Fruit fly (Drosophila melanogaster): ENCODE measurements around the gene CG5885.

The CG5885 gene

DNA sequence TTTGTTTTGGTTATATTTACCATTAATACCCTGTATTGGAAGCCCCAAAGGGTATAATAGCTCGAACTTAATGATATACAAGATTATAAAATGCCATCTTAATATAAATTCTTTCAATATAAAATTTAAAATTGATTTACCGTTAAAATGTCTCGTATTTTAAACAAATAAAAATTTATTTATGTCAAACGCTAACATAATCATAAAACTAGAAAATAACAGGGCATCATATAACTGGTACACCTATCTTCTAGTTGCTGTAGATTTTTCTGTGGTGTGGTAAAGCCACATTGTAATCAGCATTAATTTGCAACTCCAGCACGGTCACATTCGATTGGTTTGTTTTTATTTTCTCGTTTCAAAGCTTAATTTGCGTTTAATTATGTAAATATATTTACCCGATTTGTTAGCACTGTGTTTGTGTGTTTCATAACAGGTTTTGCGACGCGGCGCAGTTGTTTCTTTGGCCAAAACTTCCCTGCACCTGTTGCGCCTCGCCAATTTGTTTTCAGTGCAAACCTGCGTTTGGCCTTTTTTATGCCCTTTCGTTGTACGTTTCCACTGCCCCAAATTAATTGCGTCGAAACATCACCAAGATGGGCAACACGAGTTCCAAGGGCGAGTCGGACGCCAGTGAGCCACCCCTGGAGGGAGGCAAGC is 39.0 kb upstream of the CG5885 start, which contains the start of the genes CG4658 and CG5846 (continued):
- peak; percentile 94 for TF ChIP-seq CG7271 (tag; optimal IDR thresholded peaks at IDR 0.05)
- peak in 1 of 2 experiments; percentile 93 for TF ChIP-seq Eip74EF (GFP tag; optimal IDR thresholded peaks at IDR 0.05)
- TF ChIP-seq CG12769 (tag; optimal IDR thresholded peaks at IDR 0.05), result no peak
- TF ChIP-seq Dfd (GFP tag; optimal IDR thresholded peaks at IDR 0.05), result no peak
- TF ChIP-seq Doc2 (GFP tag; IDR thresholded peaks at IDR 0.05), result peak; percentile 48; the same call in 1 of the 2 replicates
- TF ChIP-seq rib (GFP tag; IDR thresholded peaks at IDR 0.05), result peak; percentile 86
- no peak for TF ChIP-seq fru (optimal IDR thresholded peaks at IDR 0.05)
- TF ChIP-seq CG12391 (tag; optimal IDR thresholded peaks at IDR 0.05), result peak; percentile 98
- peak; percentile 96 for TF ChIP-seq zen (tag; optimal IDR thresholded peaks at IDR 0.05)
- TF ChIP-seq trh (GFP tag; optimal IDR thresholded peaks at IDR 0.05), result peak; percentile 80
- peak; percentile 83 for TF ChIP-seq CG33557 (GFP tag; optimal IDR thresholded peaks at IDR 0.05)
- TF ChIP-seq CG31365 (tag; optimal IDR thresholded peaks at IDR 0.05), result no peak
- no peak for TF ChIP-seq mld (GFP tag; IDR thresholded peaks at IDR 0.05; ENCODE audit: partially characterized antibody)
- TF ChIP-seq CG3726 (GFP tag; IDR thresholded peaks at IDR 0.05), result peak; percentile 94
- TF ChIP-seq CG6813 (GFP tag; optimal IDR thresholded peaks at IDR 0.05), result peak; percentile 79
- TF ChIP-seq CG4328 (GFP tag; optimal IDR thresholded peaks at IDR 0.05), result peak; percentile 68
- TF ChIP-seq lov (optimal IDR thresholded peaks at IDR 0.05), result no peak
- peak; percentile 86 for TF ChIP-seq lov (GFP tag; IDR thresholded peaks at IDR 0.05)
- peak; percentile 44 for TF ChIP-seq Sry-δ (GFP tag; optimal IDR thresholded peaks at IDR 0.05)
- TF ChIP-seq CG14014 (GFP tag; IDR thresholded peaks at IDR 0.05), result peak; percentile 92
- TF ChIP-seq pros (GFP tag; optimal IDR thresholded peaks at IDR 0.05), result no peak
- peak; percentile 78 for TF ChIP-seq CG17612 (GFP tag; IDR thresholded peaks at IDR 0.05)
- TF ChIP-seq tin (GFP tag; optimal IDR thresholded peaks at IDR 0.05), result peak; percentile 92
- TF ChIP-seq CG1647 (GFP tag; optimal IDR thresholded peaks at IDR 0.05), result peak; percentile 71
- peak; percentile 91 for TF ChIP-seq CG4404 (GFP tag; IDR thresholded peaks at IDR 0.05)
- peak; percentile 89 for TF ChIP-seq CG7357 (GFP tag; IDR thresholded peaks at IDR 0.05)
- peak; percentile 89 for TF ChIP-seq CG3065 (GFP tag; optimal IDR thresholded peaks at IDR 0.05)
- TF ChIP-seq B-H2 (GFP tag; optimal IDR thresholded peaks at IDR 0.05), result peak; percentile 85
- peak; percentile 90 for TF ChIP-seq CG31224 (GFP tag; IDR thresholded peaks at IDR 0.05)
- TF ChIP-seq ac (GFP tag; optimal IDR thresholded peaks at IDR 0.05), result peak; percentile 56
- peak; percentile 22 for TF ChIP-seq bigmax (GFP tag; optimal IDR thresholded peaks at IDR 0.05)
- TF ChIP-seq zen2 (GFP tag; IDR thresholded peaks at IDR 0.05; ENCODE audit: partially characterized antibody), result no peak
- TF ChIP-seq CG13775 (GFP tag; optimal IDR thresholded peaks at IDR 0.05), result peak; percentile 93
- TF ChIP-seq Sin3A (optimal IDR thresholded peaks at IDR 0.05), result peak; percentile 18
- peak; percentile 80 for TF ChIP-seq Bdp1 (GFP tag; optimal IDR thresholded peaks at IDR 0.05)
- TF ChIP-seq Pdp1 (GFP tag; optimal IDR thresholded peaks at IDR 0.05), result peak; percentile 85 to 87
- no peak for TF ChIP-seq CG14860 (GFP tag; IDR thresholded peaks at IDR 0.05; ENCODE audit: partially characterized antibody)
- no peak for TF ChIP-seq jing (GFP tag; optimal IDR thresholded peaks at IDR 0.05)
- peak; percentile 97 for TF ChIP-seq CG18262 (tag; optimal IDR thresholded peaks at IDR 0.05)
- peak; percentile 59 for TF ChIP-seq Ets97D (GFP tag; optimal IDR thresholded peaks at IDR 0.05)
- TF ChIP-seq en (GFP tag; optimal IDR thresholded peaks at IDR 0.05), result peak; percentile 13
- peak; percentile 87 for TF ChIP-seq jigr1 (GFP tag; IDR thresholded peaks at IDR 0.05)
- TF ChIP-seq CG18011 (GFP tag; optimal IDR thresholded peaks at IDR 0.05), result peak; percentile 82
- peak; percentile 78 for TF ChIP-seq CG30020 (tag; optimal IDR thresholded peaks at IDR 0.05)
- TF ChIP-seq ewg (GFP tag; optimal IDR thresholded peaks at IDR 0.05), result peak; percentile 76
- peak; percentile 97 for TF ChIP-seq CG17829 (tag; optimal IDR thresholded peaks at IDR 0.05)
- peak; percentile 70 for TF ChIP-seq nom (GFP tag; optimal IDR thresholded peaks at IDR 0.05)
- peak; percentile 87 for TF ChIP-seq CG18619 (GFP tag; optimal IDR thresholded peaks at IDR 0.05)
- peak; percentile 58 for TF ChIP-seq pnt (GFP tag; optimal IDR thresholded peaks at IDR 0.05)
- TF ChIP-seq insv (GFP tag; optimal IDR thresholded peaks at IDR 0.05), result peak in 1 of 2 experiments; percentile 39
